Worm (Caenorhabditis elegans): Measurements from ENCODE around the gene sptl-3.

sptl-3 gene

ce11 chrV:13863700-13864099 lies 29.4 kb upstream of the sptl-3 start:
- TF ChIP-seq zip-8 (tag; optimal IDR thresholded peaks at IDR 0.05) (no peak), M03D4.4 (tag; optimal IDR thresholded peaks at IDR 0.05) (no peak), unc-62 (GFP tag; optimal IDR thresholded peaks at IDR 0.05) (no peak), drap-1 (GFP tag; optimal IDR thresholded peaks at IDR 0.05) (no peak), elt-3 (tag; optimal IDR thresholded peaks at IDR 0.05) (no peak), cnd-1 (tag; optimal IDR thresholded peaks at IDR 0.05) (no peak), nhr-237 (tag; optimal IDR thresholded peaks at IDR 0.05) (no peak), ceh-43 (GFP tag; optimal IDR thresholded peaks at IDR 0.05) (no peak), hlh-1 (tag; optimal IDR thresholded peaks at IDR 0.05) (no peak), ceh-39 (tag; optimal IDR thresholded peaks at IDR 0.05) (no peak), lin-32 (GFP tag; optimal IDR thresholded peaks at IDR 0.05) (no peak), lin-13 (tag; optimal IDR thresholded peaks at IDR 0.05) (no peak)

DNA sequence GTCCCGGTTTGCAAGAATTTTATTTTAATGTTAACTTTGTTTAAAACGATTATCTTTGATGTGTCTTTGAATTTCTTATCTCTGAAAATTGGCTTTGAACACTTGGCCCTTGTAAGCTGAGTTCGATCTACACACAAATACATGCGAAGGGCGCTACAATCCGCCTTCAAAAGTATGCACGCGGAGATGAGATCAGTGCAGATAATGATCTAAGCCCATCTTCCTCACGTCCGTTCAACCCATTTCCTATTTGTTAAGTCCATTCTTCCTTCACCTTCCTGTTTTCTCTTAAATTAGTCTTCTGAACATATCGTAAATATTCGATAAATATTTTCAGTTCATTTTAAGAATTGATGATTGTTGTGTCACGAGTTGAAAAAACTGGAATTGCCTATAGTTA lies 26.8 kb upstream of the sptl-3 start, which contains the start of gene nhr-175:
Gene nhr-175 (plus strand): TSS at position 339 of the 400 bp plus-strand sequence.
- TF ChIP-seq ham-2 (GFP tag; optimal IDR thresholded peaks at IDR 0.05) (peak; percentile 28), zip-8 (tag; optimal IDR thresholded peaks at IDR 0.05) (no peak), elt-1 (tag; optimal IDR thresholded peaks at IDR 0.05; ENCODE audit: borderline replicate concordance, insufficient read depth) (peak; percentile 91)

DNA sequence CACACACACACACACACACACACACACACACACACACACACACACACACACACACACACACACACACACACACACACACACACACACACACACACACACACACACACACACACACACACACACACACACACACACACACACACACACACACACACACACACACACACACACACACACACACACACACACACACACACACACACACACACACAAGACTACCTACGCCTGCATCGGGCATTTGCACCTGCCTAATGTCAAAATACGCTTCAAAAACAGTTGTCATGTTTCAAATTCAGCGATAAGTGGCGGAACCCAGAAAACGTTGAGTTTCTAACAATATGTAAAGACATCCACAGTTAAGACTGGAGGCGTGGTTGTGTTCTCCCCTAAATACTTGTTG lies 24.2 kb upstream of the sptl-3 start:
- TF ChIP-seq drap-1 (GFP tag; optimal IDR thresholded peaks at IDR 0.05), result peak; percentile 50
- TF ChIP-seq tbx-8 (GFP tag; optimal IDR thresholded peaks at IDR 0.05), result peak; percentile 11
- TF ChIP-seq sem-2 (GFP tag; optimal IDR thresholded peaks at IDR 0.05), result peak; percentile 46
- peak; percentile 58 for TF ChIP-seq cnd-1 (tag; optimal IDR thresholded peaks at IDR 0.05)
- TF ChIP-seq ceh-43 (GFP tag; optimal IDR thresholded peaks at IDR 0.05), result peak; percentile 5
- TF ChIP-seq ceh-83 (GFP tag; optimal IDR thresholded peaks at IDR 0.05), result peak; percentile 31

- TF ChIP-seq unc-39 (tag; optimal IDR thresholded peaks at IDR 0.05), result no peak
Measured at ce11 chrV:13869551-13869950, 23.6 kb upstream of the sptl-3 start.

DNA sequence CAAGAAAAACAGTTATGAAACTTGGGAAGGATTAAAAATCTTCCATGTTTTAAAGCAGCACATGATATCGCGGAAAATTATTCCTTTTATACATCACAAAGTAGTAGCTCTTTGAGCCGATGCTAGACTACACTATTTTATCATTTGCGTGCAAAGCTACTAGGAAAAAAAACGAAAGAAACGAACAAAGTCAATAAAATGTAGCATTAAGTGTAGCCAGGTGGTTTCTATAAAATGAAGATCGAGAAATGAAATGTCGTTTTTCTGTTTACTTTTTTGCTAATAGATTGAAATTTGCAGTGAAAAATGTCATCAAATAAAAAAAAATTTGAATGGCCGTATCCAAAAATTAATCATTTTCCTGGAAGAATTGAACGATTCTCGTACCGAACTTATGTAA lies 20.2 kb upstream of the sptl-3 start, which contains the start of gene cpt-5:
Gene cpt-5 (plus strand): TSS at position 301 of the 400 bp plus-strand sequence.
- TF ChIP-seq ces-1 (GFP tag; optimal IDR thresholded peaks at IDR 0.05) (no peak), unc-62 (GFP tag; optimal IDR thresholded peaks at IDR 0.05) (no peak), mep-1 (tag; optimal IDR thresholded peaks at IDR 0.05) (no peak), nhr-28 (tag; optimal IDR thresholded peaks at IDR 0.05) (no peak), nhr-76 (tag; optimal IDR thresholded peaks at IDR 0.05) (no peak), unc-120 (tag; optimal IDR thresholded peaks at IDR 0.05; ENCODE audit: poor library complexity, severe bottlenecking) (no peak), lin-13 (tag; optimal IDR thresholded peaks at IDR 0.05) (no peak), flh-1 (GFP tag; optimal IDR thresholded peaks at IDR 0.05) (no peak), snpc-4 (tag; optimal IDR thresholded peaks at IDR 0.05) (no peak), ceh-39 (tag; optimal IDR thresholded peaks at IDR 0.05) (no peak), lin-32 (GFP tag; optimal IDR thresholded peaks at IDR 0.05) (no peak), blmp-1 (tag; optimal IDR thresholded peaks at IDR 0.05) (no peak), ceh-83 (GFP tag; optimal IDR thresholded peaks at IDR 0.05) (no peak), pha-4 (tag; optimal IDR thresholded peaks at IDR 0.05) (no peak), nhr-12 (tag; optimal IDR thresholded peaks at IDR 0.05) (no peak), drap-1 (GFP tag; optimal IDR thresholded peaks at IDR 0.05) (no peak), M03D4.4 (tag; optimal IDR thresholded peaks at IDR 0.05) (no peak)

ce11 chrV:13873323-13873722 lies 19.8 kb upstream of the sptl-3 start:
- TF ChIP-seq blmp-1 (tag; optimal IDR thresholded peaks at IDR 0.05), result no peak
- no peak for TF ChIP-seq snpc-4 (tag; optimal IDR thresholded peaks at IDR 0.05)
- no peak for TF ChIP-seq mep-1 (tag; optimal IDR thresholded peaks at IDR 0.05)
- TF ChIP-seq mab-5 (tag; optimal IDR thresholded peaks at IDR 0.05), result no peak
- TF ChIP-seq mls-2 (tag; optimal IDR thresholded peaks at IDR 0.05), result no peak
- no peak for TF ChIP-seq ceh-83 (GFP tag; optimal IDR thresholded peaks at IDR 0.05)
- TF ChIP-seq nhr-28 (tag; optimal IDR thresholded peaks at IDR 0.05), result no peak
- no peak for TF ChIP-seq tbx-8 (GFP tag; optimal IDR thresholded peaks at IDR 0.05)
- no peak for TF ChIP-seq elt-1 (tag; optimal IDR thresholded peaks at IDR 0.05; ENCODE audit: borderline replicate concordance, insufficient read depth)
- no peak for TF ChIP-seq cnd-1 (tag; optimal IDR thresholded peaks at IDR 0.05)
- no peak for TF ChIP-seq nhr-2 (tag; optimal IDR thresholded peaks at IDR 0.05)
- TF ChIP-seq nhr-237 (tag; optimal IDR thresholded peaks at IDR 0.05), result no peak
- TF ChIP-seq unc-39 (tag; optimal IDR thresholded peaks at IDR 0.05), result no peak
- no peak for TF ChIP-seq sem-2 (GFP tag; optimal IDR thresholded peaks at IDR 0.05)
- no peak for TF ChIP-seq nhr-76 (tag; optimal IDR thresholded peaks at IDR 0.05)
- TF ChIP-seq lin-32 (GFP tag; optimal IDR thresholded peaks at IDR 0.05), result no peak
- no peak for TF ChIP-seq sptf-1 (tag; optimal IDR thresholded peaks at IDR 0.05)
- no peak for TF ChIP-seq nhr-12 (tag; optimal IDR thresholded peaks at IDR 0.05)
- no peak for TF ChIP-seq ceh-39 (tag; optimal IDR thresholded peaks at IDR 0.05)
- no peak for TF ChIP-seq elt-3 (tag; optimal IDR thresholded peaks at IDR 0.05)
